Fruit fly (Drosophila melanogaster): Measurements from ENCODE around the gene stwl.

DNA sequence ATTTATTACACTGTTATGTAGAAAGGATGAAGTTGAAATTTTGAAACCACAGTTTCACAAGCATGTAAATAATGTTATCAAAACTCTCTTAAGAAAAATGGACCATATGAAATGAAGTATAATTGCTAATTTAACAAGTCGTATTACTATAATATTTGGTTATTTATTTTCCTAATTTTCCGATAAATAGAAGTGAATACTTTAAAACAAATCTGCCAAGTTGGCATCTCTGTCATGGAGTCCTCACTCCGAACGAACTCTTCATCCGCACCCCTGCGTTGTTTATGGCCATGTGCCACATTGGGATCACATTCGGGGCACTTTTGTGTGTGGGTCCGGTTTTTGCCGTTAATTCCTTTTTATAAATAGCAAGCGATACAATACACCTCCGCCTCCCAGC lies 9.9 kb downstream of the stwl start:
- no peak for TF ChIP-seq ovo (GFP tag; optimal IDR thresholded peaks at IDR 0.05)
- no peak for TF ChIP-seq pad (GFP tag; optimal IDR thresholded peaks at IDR 0.05)
- TF ChIP-seq CG7045 (GFP tag; optimal IDR thresholded peaks at IDR 0.05): no peak
- TF ChIP-seq CG7101 (tag; optimal IDR thresholded peaks at IDR 0.05): no peak
- no peak for TF ChIP-seq CG1620 (GFP tag; optimal IDR thresholded peaks at IDR 0.05)

Measured in whole organism, adult.